Fruit fly (Drosophila melanogaster): ENCODE data around the gene HDAC1.

dm6 chr3L:4615064-4615463, 11.5 kb upstream of the HDAC1 start:
- TF ChIP-seq Myc (optimal IDR thresholded peaks at IDR 0.05) (no peak), psq (GFP tag; optimal IDR thresholded peaks at IDR 0.05) (no peak), OdsH (GFP tag; optimal IDR thresholded peaks at IDR 0.05) (no peak), CrebA (GFP tag; optimal IDR thresholded peaks at IDR 0.05; ENCODE audit: borderline replicate concordance) (no peak), Vsx2 (GFP tag; optimal IDR thresholded peaks at IDR 0.05; ENCODE audit: partially characterized antibody) (no peak), GATAd (GFP tag; optimal IDR thresholded peaks at IDR 0.05) (no peak), Jra (GFP tag; optimal IDR thresholded peaks at IDR 0.05) (no peak), Abd-B (GFP tag; optimal IDR thresholded peaks at IDR 0.05) (no peak)

Measured in whole organism, wandering third instar larva.